Worm (Caenorhabditis elegans) whole organism, L3 larva: ENCODE measurements around the gene oef-1.

Source experiments
- R02D3.7 ChIP-seq: fragments of 150-350 bp; optimal IDR thresholded peaks from 2 replicates; lab custom pipeline; 2014; ENCODE audit warnings: missing biosample characterization, missing genetic modification characterization
- ZK546.5 ChIP-seq: sonication (generic microtip); optimal IDR thresholded peaks from 2 replicates; lab custom pipeline; 2017; ENCODE audit warnings: missing biosample characterization, missing genetic modification characterization
- ama-1 ChIP-seq: fragments of 150-350 bp; optimal IDR thresholded peaks from 2 replicates; lab custom pipeline; 2018
- ceh-28 ChIP-seq: fragments of 150-350 bp; optimal IDR thresholded peaks from 2 replicates; lab custom pipeline; 2014; ENCODE audit warnings: missing biosample characterization, missing genetic modification reagents, missing genetic modification characterization
- elt-2 ChIP-seq: sonication (generic microtip); optimal IDR thresholded peaks from 2 replicates; lab custom pipeline; 2016; ENCODE audit warnings: missing genetic modification reagents, mild to moderate bottlenecking, missing genetic modification characterization, missing compliant biosample characterization
- lin-39 ChIP-seq: fragments of 150-350 bp; optimal IDR thresholded peaks from 2 replicates; lab custom pipeline; 2018; ENCODE audit warnings: missing biosample characterization, missing genetic modification reagents, missing genetic modification characterization
- lsy-12 ChIP-seq: sonication (generic microtip); optimal IDR thresholded peaks from 2 replicates; lab custom pipeline; 2016; ENCODE audit warnings: mild to moderate bottlenecking, missing genetic modification characterization, missing compliant biosample characterization
- nhr-12 ChIP-seq: fragments of 150-350 bp; optimal IDR thresholded peaks from 2 replicates; lab custom pipeline; 2014; ENCODE audit warnings: missing biosample characterization, missing genetic modification characterization
- nhr-23 ChIP-seq: fragments of 150-350 bp; optimal IDR thresholded peaks from 2 replicates; lab custom pipeline; 2014; ENCODE audit warnings: missing biosample characterization, missing genetic modification reagents, missing genetic modification characterization
- snpc-4 ChIP-seq: fragments of 150-350 bp; optimal IDR thresholded peaks from 2 replicates; lab custom pipeline; 2014; ENCODE audit warnings: missing biosample characterization, missing genetic modification characterization
- unc-39 ChIP-seq: sonication (generic microtip); optimal IDR thresholded peaks from 4 replicates; lab custom pipeline; 2017; ENCODE audit warnings: missing biosample characterization, missing genetic modification characterization
- unc-62 ChIP-seq: fragments of 150-350 bp; sonication (generic microtip); optimal IDR thresholded peaks from 4 replicates; lab custom pipeline; 2014; ENCODE audit warnings: missing biosample characterization, missing genetic modification reagents, missing genetic modification characterization

Gene oef-1

DNA sequence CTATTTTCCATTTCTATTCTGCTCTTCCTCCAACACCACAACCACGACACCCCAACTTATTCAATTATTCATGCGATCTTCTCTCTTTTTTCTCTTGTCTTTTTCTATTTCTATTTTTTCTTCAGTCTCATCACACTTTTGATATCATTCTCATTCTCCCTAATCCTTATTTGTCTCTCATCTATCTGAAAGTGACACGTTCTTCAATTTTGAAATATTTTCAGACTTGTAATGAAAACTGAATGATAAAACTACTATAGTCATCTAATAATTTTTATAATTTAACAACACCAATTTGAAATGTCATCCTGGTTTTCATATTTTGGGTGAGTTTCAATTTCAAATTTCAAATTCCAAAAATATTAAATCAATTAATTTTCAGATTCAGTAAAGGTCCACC lies 40.4 kb downstream of the oef-1 start, which contains the start of gene cla-1:
Gene cla-1, plus strand, starts transcription at position 301 of the 400 bp plus-strand sequence.
- TF ChIP-seq elt-2, result no peak
- no peak for TF ChIP-seq snpc-4 (tag; lab: Kevin White, UChicago)
- TF ChIP-seq R02D3.7 (tag; lab: Kevin White, UChicago), result no peak
- no peak for TF ChIP-seq nhr-23 (tag; lab: Kevin White, UChicago)
- TF ChIP-seq ZK546.5 (tag; lab: Kevin White, UChicago), result no peak
- TF ChIP-seq nhr-12, result no peak
- no peak for TF ChIP-seq lsy-12 (tag; lab: Kevin White, UChicago)
- TF ChIP-seq unc-39 (tag; lab: Kevin White, UChicago), result no peak
- no peak for TF ChIP-seq unc-62
- TF ChIP-seq lin-39 (tag; lab: Kevin White, UChicago), result no peak
- TF ChIP-seq ceh-28 (tag; lab: Kevin White, UChicago), result no peak
- TF ChIP-seq ama-1 (lab: Kevin White, UChicago), result no peak
